Worm (Caenorhabditis elegans): ENCODE results near the gene mpz-5.
A peak's percentile ranks its signal among the peaks of the same experiment; 100 is the strongest.

Gene mpz-5

ce11 chrIV:10342361-10342706, 31.3 kb downstream of the mpz-5 start (continued):
- TF ChIP-seq fkh-10 (GFP tag; optimal IDR thresholded peaks at IDR 0.05) = no peak
- TF ChIP-seq mxl-2 (GFP tag; conservative IDR thresholded peaks at IDR 0.05) = no peak
- TF ChIP-seq spr-3 (GFP tag; optimal IDR thresholded peaks at IDR 0.05) = no peak
- TF ChIP-seq F49E8.2 (tag; optimal IDR thresholded peaks at IDR 0.05; ENCODE audit: borderline replicate concordance) = no peak
- no peak for TF ChIP-seq egl-27 (tag; optimal IDR thresholded peaks at IDR 0.05)
- peak; percentile 60 for TF ChIP-seq hlh-30 (tag; optimal IDR thresholded peaks at IDR 0.05; ENCODE audit: insufficient read depth)
- TF ChIP-seq gei-8 (GFP tag; optimal IDR thresholded peaks at IDR 0.05) = no peak
- TF ChIP-seq lin-29 (GFP tag; IDR thresholded peaks at IDR 0.05) = no peak
- no peak for TF ChIP-seq lir-3 (tag; optimal IDR thresholded peaks at IDR 0.05)
- TF ChIP-seq ceh-62 (tag; optimal IDR thresholded peaks at IDR 0.05) = no peak
- TF ChIP-seq fos-1 (tag; optimal IDR thresholded peaks at IDR 0.05) = no peak

ce11 chrIV:10341618-10342360, 31.8 kb downstream of the mpz-5 start:
- TF ChIP-seq lin-15B (tag; optimal IDR thresholded peaks at IDR 0.05) (no peak), ceh-32 (tag; optimal IDR thresholded peaks at IDR 0.05; ENCODE audit: poor library complexity) (peak; percentile 1), lin-1 (GFP tag; IDR thresholded peaks at IDR 0.05) (no peak), ceh-20 (GFP tag; IDR thresholded peaks at IDR 0.05) (0 out of 2 replicates have a peak, but pooled peaks have one; percentile 53), ZK337.2 (GFP tag; IDR thresholded peaks at IDR 0.05) (no peak), D1046.2 (GFP tag; IDR thresholded peaks at IDR 0.05) (no peak), spr-1 (tag; optimal IDR thresholded peaks at IDR 0.05) (no peak), daf-19 (GFP tag; conservative IDR thresholded peaks at IDR 0.05) (no peak), F37D6.2 (tag; optimal IDR thresholded peaks at IDR 0.05) (peak; percentile 1), madf-5 (GFP tag; IDR thresholded peaks at IDR 0.05) (no peak), set-16 (GFP tag; IDR thresholded peaks at IDR 0.05) (peak; percentile 48), saeg-2 (GFP tag; IDR thresholded peaks at IDR 0.05) (no peak), aha-1 (tag) (peak; percentile 99), F10B5.3 (tag; optimal IDR thresholded peaks at IDR 0.05) (peak; percentile 1), zip-11 (GFP tag; IDR thresholded peaks at IDR 0.05) (no peak), nhr-10 (tag; optimal IDR thresholded peaks at IDR 0.05) (no peak), pha-4 (GFP tag; IDR thresholded peaks at IDR 0.05) (peak; percentile 7; the same call in 1 of the 2 replicates), pha-4 (tag; optimal IDR thresholded peaks at IDR 0.05) (no peak), ceh-44 (GFP tag; IDR thresholded peaks at IDR 0.05) (no peak), unc-39 (tag; optimal IDR thresholded peaks at IDR 0.05) (no peak), jun-1 (tag; optimal IDR thresholded peaks at IDR 0.05) (no peak), Y48G9A.11 (GFP tag; IDR thresholded peaks at IDR 0.05) (no peak), tra-1 (GFP tag; IDR thresholded peaks at IDR 0.05) (no peak), unc-62 (GFP tag; optimal IDR thresholded peaks at IDR 0.05 in 1 of 2) (peak in 1 of 2 experiments; percentile 73), unc-62 (tag; optimal IDR thresholded peaks at IDR 0.05) (no peak), egl-43 (GFP tag; IDR thresholded peaks at IDR 0.05) (0 out of 2 replicates have a peak, but pooled peaks have one; percentile 17), rbr-2 (tag; optimal IDR thresholded peaks at IDR 0.05) (peak; percentile 55), dpl-1 (GFP tag; optimal IDR thresholded peaks at IDR 0.05) (no peak), daf-12 (tag; optimal IDR thresholded peaks at IDR 0.05) (no peak), hmg-1.1 (GFP tag; IDR thresholded peaks at IDR 0.05) (peak; percentile 36; the same call in 1 of the 2 replicates), nhr-77 (tag; optimal IDR thresholded peaks at IDR 0.05) (no peak), hlh-30 (tag; optimal IDR thresholded peaks at IDR 0.05; ENCODE audit: insufficient read depth) (peak; percentile 33), F44E2.7 (GFP tag; IDR thresholded peaks at IDR 0.05) (no peak), fkh-10 (GFP tag; optimal IDR thresholded peaks at IDR 0.05) (peak; percentile 35), nhr-102 (tag; optimal IDR thresholded peaks at IDR 0.05) (no peak), lsy-2 (tag; optimal IDR thresholded peaks at IDR 0.05) (no peak), ctbp-1 (GFP tag; IDR thresholded peaks at IDR 0.05) (peak; percentile 62; the same call in 1 of the 2 replicates), vab-7 (GFP tag; IDR thresholded peaks at IDR 0.05) (no peak), Y105C5A.15 (GFP tag; IDR thresholded peaks at IDR 0.05) (no peak)
